Fruit fly (Drosophila melanogaster) whole organism, embryonic: ENCODE results near the gene CG3224.

ENCODE experiments used
- CG10321 ChIP-seq: fragments of 200-800 bp; sonication (Bioruptor generic); IDR thresholded peaks from 2 replicates; pipeline ENCODE4 v1.3.6; 2022; ENCODE audit warnings: missing biosample characterization, missing genetic modification characterization
- CG10543 ChIP-seq: fragments of 200-800 bp; sonication (Bioruptor generic); optimal IDR thresholded peaks from 3 replicates; lab custom pipeline; 2017; ENCODE audit warnings: missing biosample characterization, mild to moderate bottlenecking, missing genetic modification characterization, moderate library complexity
- CG10959 ChIP-seq: fragments of 200-800 bp; sonication (Bioruptor generic); IDR thresholded peaks from 2 replicates; pipeline ENCODE4 v1.3.6; 2022; ENCODE audit warnings: missing biosample characterization, missing genetic modification characterization
- CG12155 ChIP-seq: fragments of 200-800 bp; sonication (Bioruptor generic); optimal IDR thresholded peaks from 3 replicates; lab custom pipeline; 2016; ENCODE audit warnings: missing biosample characterization, missing genetic modification characterization
- CG13296 ChIP-seq: fragments of 200-800 bp; sonication (Bioruptor generic); optimal IDR thresholded peaks from 3 replicates; lab custom pipeline; 2018; ENCODE audit warnings: missing biosample characterization, mild to moderate bottlenecking, missing genetic modification characterization
- CG14014 ChIP-seq: fragments of 200-800 bp; sonication (Bioruptor generic); IDR thresholded peaks from 2 replicates; pipeline ENCODE4 v1.3.6; 2022; ENCODE audit warnings: missing biosample characterization, missing genetic modification characterization
- CG14050 ChIP-seq: fragments of 200-800 bp; sonication (Bioruptor generic); IDR thresholded peaks from 3 replicates; pipeline ENCODE4 v1.3.6; 2022; ENCODE audit warnings: missing biosample characterization, missing genetic modification characterization
- CG14965 ChIP-seq: fragments of 200-800 bp; sonication (Bioruptor generic); optimal IDR thresholded peaks from 2 replicates; lab custom pipeline; 2016; ENCODE audit warnings: missing biosample characterization, missing genetic modification characterization, borderline replicate concordance
- CG1832 ChIP-seq: fragments of 200-800 bp; sonication (Bioruptor generic); optimal IDR thresholded peaks from 2 replicates; lab custom pipeline; 2017; ENCODE audit warnings: missing biosample characterization, mild to moderate bottlenecking, missing genetic modification characterization, inconsistent platforms
- CG2875 ChIP-seq: fragments of 200-800 bp; sonication (Bioruptor generic); optimal IDR thresholded peaks from 2 replicates; lab custom pipeline; 2017; ENCODE audit warnings: missing biosample characterization, mild to moderate bottlenecking, missing genetic modification characterization, missing genetic modification reagents
- CG3163 ChIP-seq: fragments of 200-800 bp; sonication (Bioruptor generic); optimal IDR thresholded peaks from 3 replicates; lab custom pipeline; 2016; ENCODE audit warnings: missing biosample characterization, missing genetic modification characterization
- CG33213 ChIP-seq: fragments of 200-800 bp; sonication (Bioruptor generic); optimal IDR thresholded peaks from 3 replicates; lab custom pipeline; 2016; ENCODE audit warnings: missing biosample characterization, missing genetic modification characterization
- CG34224 ChIP-seq: fragments of 200-800 bp; sonication (Bioruptor generic); IDR thresholded peaks from 3 replicates; pipeline ENCODE4 v1.3.6; 2022; ENCODE audit warnings: missing biosample characterization, missing genetic modification characterization; ENCODE audit not compliant: partially characterized antibody
- CG6175 ChIP-seq: fragments of 200-800 bp; sonication (Bioruptor generic); IDR thresholded peaks from 3 replicates; pipeline ENCODE4 v1.3.6; 2022; ENCODE audit warnings: missing biosample characterization, missing genetic modification characterization
- CG6689 ChIP-seq: fragments of 200-800 bp; sonication (Bioruptor generic); IDR thresholded peaks from 2 replicates; pipeline ENCODE4 v1.3.6; 2022; ENCODE audit warnings: missing biosample characterization, missing genetic modification characterization
- CG7271 ChIP-seq: fragments of 200-800 bp; sonication (Bioruptor generic); optimal IDR thresholded peaks from 2 replicates; lab custom pipeline; 2018; ENCODE audit warnings: missing biosample characterization, mild to moderate bottlenecking, missing genetic modification characterization, moderate library complexity
- CG9797 ChIP-seq: fragments of 200-800 bp; sonication (Bioruptor generic); optimal IDR thresholded peaks from 3 replicates; lab custom pipeline; 2018; ENCODE audit warnings: missing biosample characterization, mild to moderate bottlenecking, missing genetic modification characterization
- CG9817 ChIP-seq: fragments of 200-800 bp; sonication (Bioruptor generic); optimal IDR thresholded peaks from 2 replicates; lab custom pipeline; 2018; ENCODE audit warnings: missing biosample characterization, mild to moderate bottlenecking, missing genetic modification characterization, moderate library complexity
- CkIIα-i1 ChIP-seq: fragments of 200-800 bp; sonication (Bioruptor generic); IDR thresholded peaks from 2 replicates; pipeline ENCODE4 v1.3.6; 2022; ENCODE audit warnings: missing biosample characterization, missing genetic modification characterization
- D19B ChIP-seq: fragments of 200-800 bp; sonication (Bioruptor generic); optimal IDR thresholded peaks from 2 replicates; lab custom pipeline; 2017; ENCODE audit warnings: missing biosample characterization, mild to moderate bottlenecking, missing genetic modification characterization
- Dip2 ChIP-seq: fragments of 200-800 bp; sonication (Bioruptor generic); IDR thresholded peaks from 2 replicates; pipeline ENCODE4 v1.3.6; 2022; ENCODE audit warnings: missing biosample characterization, missing genetic modification characterization
- Dp ChIP-seq: fragments of 200-800 bp; sonication (Bioruptor generic); optimal IDR thresholded peaks from 2 replicates; lab custom pipeline; 2018; ENCODE audit warnings: missing biosample characterization, mild to moderate bottlenecking, missing genetic modification characterization, moderate library complexity
- Ets97D ChIP-seq: fragments of 200-800 bp; sonication (Bioruptor generic); optimal IDR thresholded peaks from 3 replicates; lab custom pipeline; 2016; ENCODE audit warnings: missing biosample characterization, missing genetic modification characterization
- GATAe ChIP-seq: fragments of 200-800 bp; sonication (Bioruptor generic); conservative IDR thresholded peaks from 2 replicates; pipeline ENCODE4 v1.3.6; 2022; ENCODE audit warnings: missing biosample characterization, missing genetic modification characterization
- H15 ChIP-seq: fragments of 200-800 bp; sonication (Bioruptor generic); IDR thresholded peaks from 3 replicates; pipeline ENCODE4 v1.3.6; 2022; ENCODE audit warnings: missing biosample characterization, missing genetic modification characterization
- HLHmδ ChIP-seq: fragments of 200-800 bp; sonication (Bioruptor generic); optimal IDR thresholded peaks from 2 replicates; lab custom pipeline; 2018; ENCODE audit warnings: missing biosample characterization, mild to moderate bottlenecking, missing genetic modification characterization, moderate library complexity
- Lim3 ChIP-seq: fragments of 200-800 bp; sonication (Bioruptor generic); IDR thresholded peaks from 2 replicates; pipeline ENCODE4 v1.3.6; 2022; ENCODE audit warnings: missing biosample characterization, missing genetic modification characterization
- MBD-R2 ChIP-seq: fragments of 200-800 bp; sonication (Bioruptor generic); IDR thresholded peaks from 2 replicates; pipeline ENCODE4 v1.3.6; 2022; ENCODE audit warnings: missing biosample characterization, missing genetic modification characterization
- MESR4 ChIP-seq: fragments of 200-800 bp; sonication (Bioruptor generic); optimal IDR thresholded peaks from 2 replicates; lab custom pipeline; 2018; ENCODE audit warnings: missing biosample characterization, mild to moderate bottlenecking, missing genetic modification characterization, moderate library complexity
- Nf-YA ChIP-seq: fragments of 200-800 bp; sonication (Bioruptor generic); IDR thresholded peaks from 2 replicates; pipeline ENCODE4 v1.3.6; 2022; ENCODE audit warnings: missing biosample characterization, missing genetic modification characterization
- NfI ChIP-seq: fragments of 200-800 bp; sonication (Bioruptor generic); optimal IDR thresholded peaks from 3 replicates; lab custom pipeline; 2018; ENCODE audit warnings: missing biosample characterization, mild to moderate bottlenecking, missing genetic modification characterization, moderate library complexity
- Rfx ChIP-seq: fragments of 200-800 bp; sonication (Bioruptor generic); IDR thresholded peaks from 2 replicates; pipeline ENCODE4 v1.3.6; 2022; ENCODE audit warnings: missing biosample characterization, missing genetic modification characterization
- Trl ChIP-seq, 3 experiments: fragments of >200 bp in 2 of 3; fragments of 200-800 bp in 1 of 3; sonication (Bioruptor generic) in 1 of 3; optimal IDR thresholded peaks; 2 replicates in 1 of 3; 3 replicates in 2 of 3; lab custom pipeline; 2016 to 2017; ENCODE audit warnings: missing biosample characterization in 1 of 3, missing genetic modification characterization in 1 of 3
- bigmax ChIP-seq: fragments of 200-800 bp; sonication (Bioruptor generic); optimal IDR thresholded peaks from 2 replicates; lab custom pipeline; 2018; ENCODE audit warnings: missing biosample characterization, mild to moderate bottlenecking, missing genetic modification characterization
- danr ChIP-seq: fragments of 200-800 bp; sonication (Bioruptor generic); IDR thresholded peaks from 2 replicates; pipeline ENCODE4 v1.3.6; 2022; ENCODE audit warnings: missing biosample characterization, missing genetic modification characterization
- eve ChIP-seq, 2 experiments: fragments of >200 bp; optimal IDR thresholded peaks; 2 replicates each; lab custom pipeline; 2017; ENCODE audit warnings: missing biosample characterization in 2 of 2, missing genetic modification characterization in 2 of 2
- eyg ChIP-seq: fragments of 200-800 bp; sonication (Bioruptor generic); optimal IDR thresholded peaks from 3 replicates; lab custom pipeline; 2016; ENCODE audit warnings: missing biosample characterization, missing genetic modification characterization
- ham ChIP-seq: fragments of 200-800 bp; sonication (Bioruptor generic); IDR thresholded peaks from 2 replicates; pipeline ENCODE4 v1.3.6; 2022; ENCODE audit warnings: missing biosample characterization, missing genetic modification characterization
- hkb ChIP-seq, 2 experiments: fragments of 200-800 bp in 1 of 2; fragments of >200 bp in 1 of 2; sonication (Bioruptor generic) in 1 of 2; IDR thresholded peaks in 1 of 2; optimal IDR thresholded peaks in 1 of 2; 2 replicates each; pipeline versions ENCODE4 v1.3.6 to Lab custom; 2017 to 2022; ENCODE audit warnings: missing biosample characterization in 1 of 2, missing genetic modification characterization in 1 of 2
- org-1 ChIP-seq: fragments of 200-800 bp; sonication (Bioruptor generic); optimal IDR thresholded peaks from 2 replicates; lab custom pipeline; 2017; ENCODE audit warnings: missing biosample characterization, missing genetic modification characterization
- sc ChIP-seq, 3 experiments: fragments of >200 bp in 2 of 3; fragments of 200-800 bp in 1 of 3; sonication (Bioruptor generic) in 1 of 3; optimal IDR thresholded peaks; 2 replicates in 2 of 3; 3 replicates in 1 of 3; lab custom pipeline; 2017; ENCODE audit warnings: mild to moderate bottlenecking in 1 of 3, missing biosample characterization in 1 of 3, missing genetic modification characterization in 1 of 3, missing genetic modification reagents in 1 of 3
- sens ChIP-seq: fragments of 200-800 bp; sonication (Bioruptor generic); peaks from one replicate; lab custom pipeline; 2016; ENCODE audit warnings: missing biosample characterization, missing genetic modification characterization
- sna ChIP-seq: fragments of 200-800 bp; sonication (Bioruptor generic); IDR thresholded peaks from 2 replicates; pipeline ENCODE4 v1.3.6; 2022; ENCODE audit warnings: missing biosample characterization, missing genetic modification characterization; ENCODE audit not compliant: partially characterized antibody
- tin ChIP-seq: fragments of 200-800 bp; sonication (Bioruptor generic); optimal IDR thresholded peaks from 3 replicates; lab custom pipeline; 2016; ENCODE audit warnings: missing biosample characterization, missing genetic modification characterization
- ttk ChIP-seq: fragments of 200-800 bp; sonication (Bioruptor generic); IDR thresholded peaks from 2 replicates; pipeline ENCODE4 v2.1.2; 2022; ENCODE audit warnings: missing biosample characterization, missing genetic modification characterization
- tx ChIP-seq: fragments of 200-800 bp; sonication (Bioruptor generic); optimal IDR thresholded peaks from 2 replicates; lab custom pipeline; 2016; ENCODE audit warnings: missing biosample characterization, missing genetic modification characterization
- usp ChIP-seq: fragments of >200 bp; optimal IDR thresholded peaks from 2 replicates; lab custom pipeline; 2017; ENCODE audit warnings: missing biosample characterization, missing genetic modification characterization
- vfl ChIP-seq: fragments of 200-800 bp; sonication (Bioruptor generic); optimal IDR thresholded peaks from 2 replicates; lab custom pipeline; 2016; ENCODE audit warnings: missing biosample characterization, missing genetic modification characterization

The CG3224 gene

dm6 chrX:6678635-6679501, 17.6 kb upstream of the CG3224 start, which contains the start of gene ND-ASHI (continued):
- TF ChIP-seq CG2875 (GFP tag; lab: Kevin White, UChicago) (peak; percentile 87), CG3163 (GFP tag; lab: Kevin White, UChicago) (peak; percentile 60), Dip2 (GFP tag; lab: Robert Waterston, UW) (no peak), tx (GFP tag; lab: Kevin White, UChicago) (peak; percentile 84), hkb (optimal IDR thresholded peaks at IDR 0.05; lab: Kevin White, UChicago) (no peak), hkb (GFP tag; IDR thresholded peaks at IDR 0.05; lab: Robert Waterston, UW) (peak; percentile 97), CG6175 (GFP tag; lab: Robert Waterston, UW) (peak; percentile 92), bigmax (GFP tag; lab: Kevin White, UChicago) (peak; percentile 57), CG14014 (GFP tag; lab: Robert Waterston, UW) (peak; percentile 97), sens (GFP tag; lab: Kevin White, UChicago) (peak; percentile 98), CG9817 (peak; percentile 95), CkIIα-i1 (GFP tag; lab: Robert Waterston, UW) (peak; percentile 75), MBD-R2 (GFP tag; lab: Robert Waterston, UW) (peak; percentile 96), CG33213 (peak; percentile 89), CG14965 (GFP tag; lab: Kevin White, UChicago) (peak; percentile 43), Trl (optimal IDR thresholded peaks at IDR 0.05; lab: Kevin White, UChicago) (no peak), Trl (GFP tag; optimal IDR thresholded peaks at IDR 0.05; lab: Kevin White, UChicago) (peak; percentile 90), MESR4 (GFP tag; lab: Kevin White, UChicago) (peak; percentile 46), HLHmδ (GFP tag; lab: Kevin White, UChicago) (no peak), CG7271 (tag; lab: Kevin White, UChicago) (peak; percentile 58), CG10543 (GFP tag; lab: Kevin White, UChicago) (peak; percentile 96), Nf-YA (peak; percentile 92), CG14050 (GFP tag; lab: Robert Waterston, UW) (peak; percentile 94), CG6689 (GFP tag; lab: Robert Waterston, UW) (peak; percentile 93), Lim3 (GFP tag; lab: Robert Waterston, UW) (peak; percentile 78), CG13296 (GFP tag; lab: Kevin White, UChicago) (peak; percentile 95), CG10959 (GFP tag; lab: Robert Waterston, UW) (peak; percentile 86), sc (optimal IDR thresholded peaks at IDR 0.05; lab: Kevin White, UChicago) (no peak), sc (GFP tag; optimal IDR thresholded peaks at IDR 0.05; lab: Kevin White, UChicago) (peak; percentile 82), eyg (GFP tag; lab: Kevin White, UChicago) (peak; percentile 91), NfI (GFP tag; lab: Kevin White, UChicago) (peak; percentile 95), CG12155 (GFP tag; lab: Kevin White, UChicago) (peak; percentile 93), ttk (GFP tag; lab: Robert Waterston, UW) (peak; percentile 93), CG1832 (GFP tag; lab: Kevin White, UChicago) (no peak), eve (GFP tag; optimal IDR thresholded peaks at IDR 0.05; lab: Kevin White, UChicago) (no peak), D19B (GFP tag; lab: Kevin White, UChicago) (peak; percentile 91), Ets97D (GFP tag; lab: Kevin White, UChicago) (peak; percentile 82), vfl (peak; percentile 93), sna (GFP tag; lab: Robert Waterston, UW) (no peak), org-1 (peak; percentile 93), CG9797 (no peak), GATAe (peak; percentile 85), usp (GFP tag; lab: Kevin White, UChicago) (no peak), Rfx (peak; percentile 98), ham (GFP tag; lab: Robert Waterston, UW) (peak; percentile 88; the same call in 1 of the 2 replicates), CG10321 (GFP tag; lab: Robert Waterston, UW) (peak; percentile 65), tin (GFP tag; lab: Kevin White, UChicago) (peak; percentile 93), CG34224 (GFP tag; lab: Robert Waterston, UW) (no peak), Dp (GFP tag; lab: Kevin White, UChicago) (no peak), danr (peak; percentile 92), H15 (GFP tag; lab: Robert Waterston, UW) (peak; percentile 90)
